Fruit fly (Drosophila melanogaster) whole organism, embryonic: ENCODE measurements around the gene CG14402.

ENCODE experiments used
- Bteb2 ChIP-seq: fragments of 200-800 bp; sonication (Bioruptor generic); optimal IDR thresholded peaks from 2 replicates; lab custom pipeline; 2016; ENCODE audit warnings: missing biosample characterization, missing genetic modification characterization
- CG1024 ChIP-seq: fragments of 200-800 bp; sonication (Bioruptor generic); IDR thresholded peaks from 2 replicates; pipeline ENCODE4 v1.3.6; 2022; ENCODE audit warnings: missing biosample characterization, missing genetic modification characterization
- CG10543 ChIP-seq: fragments of 200-800 bp; sonication (Bioruptor generic); optimal IDR thresholded peaks from 3 replicates; lab custom pipeline; 2017; ENCODE audit warnings: missing biosample characterization, mild to moderate bottlenecking, missing genetic modification characterization, moderate library complexity
- CG12769 ChIP-seq: fragments of 200-800 bp; sonication (Bioruptor generic); optimal IDR thresholded peaks from 2 replicates; lab custom pipeline; 2019; ENCODE audit warnings: missing biosample characterization, mild to moderate bottlenecking, missing genetic modification characterization, moderate library complexity
- CG13287 ChIP-seq: fragments of 200-800 bp; sonication (Bioruptor generic); IDR thresholded peaks from 2 replicates; pipeline ENCODE4 v1.3.6; 2022; ENCODE audit warnings: missing biosample characterization, missing genetic modification characterization; ENCODE audit not compliant: partially characterized antibody
- CG13624 ChIP-seq: fragments of 200-800 bp; sonication (Bioruptor generic); optimal IDR thresholded peaks from 2 replicates; lab custom pipeline; 2016; ENCODE audit warnings: missing biosample characterization, missing genetic modification characterization
- CG1602 ChIP-seq: fragments of 200-800 bp; sonication (Bioruptor generic); optimal IDR thresholded peaks from 3 replicates; lab custom pipeline; 2016; ENCODE audit warnings: missing biosample characterization, missing genetic modification characterization
- CG16779 ChIP-seq: fragments of 200-800 bp; sonication (Bioruptor generic); IDR thresholded peaks from 2 replicates; pipeline ENCODE4 v1.3.6; 2022; ENCODE audit warnings: missing biosample characterization, missing genetic modification characterization
- CG17912 ChIP-seq: fragments of 200-800 bp; sonication (Bioruptor generic); optimal IDR thresholded peaks from 2 replicates; lab custom pipeline; 2018; ENCODE audit warnings: missing biosample characterization, mild to moderate bottlenecking, missing genetic modification characterization
- CG18599 ChIP-seq: fragments of 200-800 bp; sonication (Bioruptor generic); optimal IDR thresholded peaks from 3 replicates; lab custom pipeline; 2017; ENCODE audit warnings: missing biosample characterization, missing genetic modification characterization, mild to moderate bottlenecking, moderate library complexity, missing genetic modification reagents
- CG2129 ChIP-seq: fragments of 200-800 bp; sonication (Bioruptor generic); IDR thresholded peaks from 2 replicates; pipeline ENCODE4 v1.3.6; 2022; ENCODE audit warnings: missing biosample characterization, missing genetic modification characterization; ENCODE audit not compliant: partially characterized antibody
- CG4730 ChIP-seq: fragments of 200-800 bp; sonication (Bioruptor generic); IDR thresholded peaks from 2 replicates; pipeline ENCODE4 v1.3.6; 2022; ENCODE audit warnings: missing biosample characterization, missing genetic modification characterization
- CG4820 ChIP-seq: fragments of 200-800 bp; sonication (Bioruptor generic); optimal IDR thresholded peaks from 3 replicates; lab custom pipeline; 2016; ENCODE audit warnings: missing biosample characterization, missing genetic modification characterization
- CG7556 ChIP-seq: fragments of 200-800 bp; sonication (Bioruptor generic); optimal IDR thresholded peaks from 2 replicates; lab custom pipeline; 2017; ENCODE audit warnings: missing biosample characterization, mild to moderate bottlenecking, missing genetic modification characterization
- CG8388 ChIP-seq: fragments of 200-800 bp; sonication (Bioruptor generic); optimal IDR thresholded peaks from 2 replicates; lab custom pipeline; 2019; ENCODE audit warnings: missing biosample characterization, mild to moderate bottlenecking, missing genetic modification characterization, moderate library complexity
- D ChIP-seq, 2 experiments: fragments of 200-800 bp in 1 of 2; fragments of >200 bp in 1 of 2; sonication (Bioruptor generic) in 1 of 2; optimal IDR thresholded peaks; 2 replicates in 1 of 2; 3 replicates in 1 of 2; lab custom pipeline; 2017; ENCODE audit warnings: mild to moderate bottlenecking in 1 of 2, missing biosample characterization in 1 of 2, missing genetic modification characterization in 1 of 2, missing genetic modification reagents in 1 of 2
- Dip3 ChIP-seq: fragments of 200-800 bp; sonication (Bioruptor generic); optimal IDR thresholded peaks from 3 replicates; lab custom pipeline; 2016; ENCODE audit warnings: missing biosample characterization, missing genetic modification characterization
- Fer1 ChIP-seq: fragments of 200-800 bp; sonication (Bioruptor generic); optimal IDR thresholded peaks from 2 replicates; lab custom pipeline; 2017; ENCODE audit warnings: missing biosample characterization, mild to moderate bottlenecking, missing genetic modification characterization
- Hr3 ChIP-seq: fragments of 200-800 bp; sonication (Bioruptor generic); optimal IDR thresholded peaks from 3 replicates; lab custom pipeline; 2016; ENCODE audit warnings: missing biosample characterization, missing genetic modification characterization
- Jarid2 ChIP-seq: fragments of 200-800 bp; sonication (Bioruptor generic); optimal IDR thresholded peaks from 3 replicates; lab custom pipeline; 2017; ENCODE audit warnings: mild to moderate bottlenecking, missing biosample characterization, missing genetic modification reagents, missing genetic modification characterization
- Meics ChIP-seq: fragments of 200-800 bp; sonication (Bioruptor generic); optimal IDR thresholded peaks from 2 replicates; lab custom pipeline; 2017; ENCODE audit warnings: missing biosample characterization, mild to moderate bottlenecking, missing genetic modification characterization
- Mrtf ChIP-seq: fragments of 200-800 bp; sonication (Bioruptor generic); IDR thresholded peaks from 3 replicates; pipeline ENCODE4 v1.3.6; 2022; ENCODE audit warnings: missing biosample characterization, missing genetic modification characterization
- Six4 ChIP-seq: fragments of 200-800 bp; sonication (Bioruptor generic); optimal IDR thresholded peaks from 2 replicates; lab custom pipeline; 2016; ENCODE audit warnings: missing biosample characterization, missing genetic modification characterization
- Spps ChIP-seq: fragments of 200-800 bp; sonication (Bioruptor generic); optimal IDR thresholded peaks from 2 replicates; lab custom pipeline; 2018; ENCODE audit warnings: missing biosample characterization, mild to moderate bottlenecking, missing genetic modification characterization
- Stat92E ChIP-seq, 3 experiments: fragments of >200 bp in 2 of 3; fragments of 200-800 bp in 1 of 3; sonication (Bioruptor generic) in 1 of 3; optimal IDR thresholded peaks; 2 replicates each; lab custom pipeline; 2017 to 2019; ENCODE audit warnings: missing biosample characterization in 3 of 3, missing genetic modification characterization in 3 of 3, mild to moderate bottlenecking in 1 of 3, moderate library complexity in 1 of 3
- ac ChIP-seq: fragments of 200-800 bp; sonication (Bioruptor generic); optimal IDR thresholded peaks from 3 replicates; lab custom pipeline; 2017; ENCODE audit warnings: missing biosample characterization, mild to moderate bottlenecking, missing genetic modification characterization
- ap ChIP-seq: fragments of 200-800 bp; sonication (Bioruptor generic); IDR thresholded peaks from 2 replicates; pipeline ENCODE4 v1.3.6; 2022; ENCODE audit warnings: missing biosample characterization, missing genetic modification characterization
- chn ChIP-seq: fragments of 200-800 bp; sonication (Bioruptor generic); optimal IDR thresholded peaks from 2 replicates; lab custom pipeline; 2016; ENCODE audit warnings: missing biosample characterization, missing genetic modification characterization
- dmrt99B ChIP-seq: fragments of 200-800 bp; sonication (Bioruptor generic); optimal IDR thresholded peaks from 2 replicates; lab custom pipeline; 2018; ENCODE audit warnings: missing biosample characterization, mild to moderate bottlenecking, missing genetic modification characterization, moderate library complexity
- dpn ChIP-seq, 2 experiments: fragments of 200-800 bp; sonication (Bioruptor generic); optimal IDR thresholded peaks; 3 replicates each; lab custom pipeline; 2016; ENCODE audit warnings: missing biosample characterization in 2 of 2, missing genetic modification characterization in 2 of 2
- ewg ChIP-seq: fragments of 200-800 bp; sonication (Bioruptor generic); optimal IDR thresholded peaks from 3 replicates; lab custom pipeline; 2017; ENCODE audit warnings: mild to moderate bottlenecking, missing biosample characterization, missing genetic modification reagents, missing genetic modification characterization
- ftz-f1 ChIP-seq: fragments of 200-800 bp; sonication (Bioruptor generic); optimal IDR thresholded peaks from 2 replicates; lab custom pipeline; 2016; ENCODE audit warnings: missing biosample characterization, missing genetic modification characterization
- ham ChIP-seq: fragments of 200-800 bp; sonication (Bioruptor generic); IDR thresholded peaks from 2 replicates; pipeline ENCODE4 v1.3.6; 2022; ENCODE audit warnings: missing biosample characterization, missing genetic modification characterization
- hkb ChIP-seq, 2 experiments: fragments of 200-800 bp in 1 of 2; fragments of >200 bp in 1 of 2; sonication (Bioruptor generic) in 1 of 2; IDR thresholded peaks in 1 of 2; optimal IDR thresholded peaks in 1 of 2; 2 replicates each; pipeline versions ENCODE4 v1.3.6 to Lab custom; 2017 to 2022; ENCODE audit warnings: missing biosample characterization in 1 of 2, missing genetic modification characterization in 1 of 2
- insv ChIP-seq, 2 experiments: fragments of 200-800 bp; sonication (Bioruptor generic); optimal IDR thresholded peaks; 3 replicates each; lab custom pipeline; 2016 to 2018; ENCODE audit warnings: missing biosample characterization in 2 of 2, missing genetic modification characterization in 2 of 2
- inv ChIP-seq: fragments of 200-800 bp; sonication (Bioruptor generic); IDR thresholded peaks from 2 replicates; pipeline ENCODE4 v1.3.6; 2022; ENCODE audit warnings: missing biosample characterization, missing genetic modification characterization; ENCODE audit not compliant: partially characterized antibody
- mam ChIP-seq: fragments of 200-800 bp; sonication (Bioruptor generic); optimal IDR thresholded peaks from 3 replicates; lab custom pipeline; 2016; ENCODE audit warnings: missing biosample characterization, missing genetic modification characterization
- pan ChIP-seq, 4 experiments: fragments of >200 bp in 3 of 4; fragments of 200-800 bp in 1 of 4; sonication (Bioruptor generic) in 1 of 4; optimal IDR thresholded peaks in 3 of 4; IDR thresholded peaks in 1 of 4; 2 replicates each; pipeline versions ENCODE4 v1.3.6 to Lab custom; 2017 to 2022; ENCODE audit warnings: missing biosample characterization in 2 of 4, missing genetic modification characterization in 2 of 4, mixed read lengths in 1 of 4
- phol ChIP-seq: fragments of 200-800 bp; sonication (Bioruptor generic); optimal IDR thresholded peaks from 3 replicates; lab custom pipeline; 2018; ENCODE audit warnings: missing biosample characterization, mild to moderate bottlenecking, missing genetic modification characterization, moderate library complexity
- psq ChIP-seq: fragments of 200-800 bp; sonication (Bioruptor generic); optimal IDR thresholded peaks from 2 replicates; lab custom pipeline; 2017; ENCODE audit warnings: missing biosample characterization, missing genetic modification characterization
- sisA ChIP-seq: fragments of 200-800 bp; sonication (Bioruptor generic); IDR thresholded peaks from 2 replicates; pipeline ENCODE4 v1.3.6; 2022; ENCODE audit warnings: missing biosample characterization, missing genetic modification characterization
- slou ChIP-seq: fragments of 200-800 bp; sonication (Bioruptor generic); optimal IDR thresholded peaks from 3 replicates; lab custom pipeline; 2016; ENCODE audit warnings: missing biosample characterization, missing genetic modification characterization
- stwl ChIP-seq: fragments of 200-800 bp; sonication (Bioruptor generic); optimal IDR thresholded peaks from 3 replicates; lab custom pipeline; 2018; ENCODE audit warnings: missing biosample characterization, mild to moderate bottlenecking, missing genetic modification characterization, moderate library complexity
- tx ChIP-seq: fragments of 200-800 bp; sonication (Bioruptor generic); optimal IDR thresholded peaks from 2 replicates; lab custom pipeline; 2016; ENCODE audit warnings: missing biosample characterization, missing genetic modification characterization
- unc-4 ChIP-seq: fragments of 200-800 bp; sonication (Bioruptor generic); IDR thresholded peaks from 2 replicates; pipeline ENCODE4 v1.3.6; 2022; ENCODE audit warnings: missing biosample characterization, missing genetic modification characterization; ENCODE audit not compliant: partially characterized antibody
- zfh2 ChIP-seq: fragments of 200-800 bp; sonication (Bioruptor generic); optimal IDR thresholded peaks from 2 replicates; lab custom pipeline; 2016; ENCODE audit warnings: missing biosample characterization, missing genetic modification characterization

CG14402 gene

dm6 chr2L:20823196-20824105 lies 25.6 kb upstream of the CG14402 start (continued):
- TF ChIP-seq phol (tag; lab: Kevin White, UChicago), result peak; percentile 24
- no peak for TF ChIP-seq sisA (GFP tag; lab: Robert Waterston, UW)
- peak; percentile 86 for TF ChIP-seq CG10543 (GFP tag; lab: Kevin White, UChicago)
- TF ChIP-seq dpn (GFP tag; optimal IDR thresholded peaks at IDR 0.05; lab: Kevin White, UChicago), result peak in 1 of 2 experiments; percentile 15
- TF ChIP-seq CG12769, result peak; percentile 94
- no peak for TF ChIP-seq tx (GFP tag; lab: Kevin White, UChicago)
- peak; percentile 33 for TF ChIP-seq dmrt99B (tag; lab: Kevin White, UChicago)
- peak; percentile 33 for TF ChIP-seq Meics (GFP tag; lab: Kevin White, UChicago)
- no peak for TF ChIP-seq ham (GFP tag; lab: Robert Waterston, UW)
- TF ChIP-seq psq (GFP tag; lab: Kevin White, UChicago), result no peak
- no peak for TF ChIP-seq D (optimal IDR thresholded peaks at IDR 0.05; lab: Kevin White, UChicago)
- TF ChIP-seq D (GFP tag; optimal IDR thresholded peaks at IDR 0.05; lab: Kevin White, UChicago), result peak; percentile 13
- peak; percentile 33 for TF ChIP-seq CG18599 (GFP tag; lab: Kevin White, UChicago)
- peak; percentile 15 for TF ChIP-seq Fer1 (GFP tag; lab: Kevin White, UChicago)
- no peak for TF ChIP-seq hkb (optimal IDR thresholded peaks at IDR 0.05; lab: Kevin White, UChicago)
- peak; percentile 45 for TF ChIP-seq hkb (GFP tag; IDR thresholded peaks at IDR 0.05; lab: Robert Waterston, UW)
- 0 out of 2 replicates have a peak, but pooled peaks have one; percentile 12 for TF ChIP-seq CG2129 (GFP tag; lab: Robert Waterston, UW)
- peak in 1 of 2 experiments; percentile 90 for TF ChIP-seq insv (GFP tag; optimal IDR thresholded peaks at IDR 0.05; lab: Kevin White, UChicago)
- no peak for TF ChIP-seq Spps (tag; lab: Kevin White, UChicago)
- TF ChIP-seq CG4730 (GFP tag; lab: Robert Waterston, UW), result no peak
- TF ChIP-seq CG13624 (GFP tag; lab: Kevin White, UChicago), result no peak
- TF ChIP-seq ap, result no peak
- TF ChIP-seq CG16779, result no peak
- peak; percentile 66 for TF ChIP-seq ftz-f1 (GFP tag; lab: Kevin White, UChicago)
- TF ChIP-seq CG7556 (GFP tag; lab: Kevin White, UChicago), result peak; percentile 36
- no peak for TF ChIP-seq CG8388
- TF ChIP-seq Hr3 (GFP tag; lab: Kevin White, UChicago), result no peak
- TF ChIP-seq CG1602, result no peak
- TF ChIP-seq chn (GFP tag; lab: Kevin White, UChicago), result no peak
- no peak for TF ChIP-seq Dip3 (GFP tag; lab: Kevin White, UChicago)
- TF ChIP-seq inv (GFP tag; lab: Robert Waterston, UW), result no peak
- no peak for TF ChIP-seq Six4 (GFP tag; lab: Kevin White, UChicago)
- peak; percentile 25 for TF ChIP-seq stwl (tag; lab: Kevin White, UChicago)
- TF ChIP-seq CG13287 (GFP tag; lab: Robert Waterston, UW), result peak; percentile 55
- no peak for TF ChIP-seq CG4820
- TF ChIP-seq CG1024 (GFP tag; lab: Robert Waterston, UW), result 0 out of 2 replicates have a peak, but pooled peaks have one; percentile 13
- no peak for TF ChIP-seq unc-4 (GFP tag; lab: Robert Waterston, UW)
- TF ChIP-seq zfh2 (GFP tag; lab: Kevin White, UChicago), result no peak
- TF ChIP-seq Bteb2, result peak; percentile 6
- TF ChIP-seq ac, result no peak
- peak; percentile 20 for TF ChIP-seq ewg (GFP tag; lab: Kevin White, UChicago)
- no peak for TF ChIP-seq slou (GFP tag; lab: Kevin White, UChicago)
- TF ChIP-seq CG17912 (GFP tag; lab: Kevin White, UChicago), result peak; percentile 41
- no peak for TF ChIP-seq pan (optimal IDR thresholded peaks at IDR 0.05; lab: Kevin White, UChicago)
- no peak for TF ChIP-seq pan (GFP tag; optimal IDR thresholded peaks at IDR 0.05 in 1 of 2, IDR thresholded peaks at IDR 0.05 in 1 of 2)
- peak in 1 of 3 experiments; percentile 73 for TF ChIP-seq Stat92E (GFP tag; optimal IDR thresholded peaks at IDR 0.05; lab: Kevin White, UChicago)
- no peak for TF ChIP-seq Jarid2 (GFP tag; lab: Kevin White, UChicago)
- TF ChIP-seq mam (GFP tag; lab: Kevin White, UChicago), result no peak
- no peak for TF ChIP-seq Mrtf (GFP tag; lab: Robert Waterston, UW)
